Comparison of ENCODE assay signal across 1 fruit fly cellular context in the genomic region with DNA sequence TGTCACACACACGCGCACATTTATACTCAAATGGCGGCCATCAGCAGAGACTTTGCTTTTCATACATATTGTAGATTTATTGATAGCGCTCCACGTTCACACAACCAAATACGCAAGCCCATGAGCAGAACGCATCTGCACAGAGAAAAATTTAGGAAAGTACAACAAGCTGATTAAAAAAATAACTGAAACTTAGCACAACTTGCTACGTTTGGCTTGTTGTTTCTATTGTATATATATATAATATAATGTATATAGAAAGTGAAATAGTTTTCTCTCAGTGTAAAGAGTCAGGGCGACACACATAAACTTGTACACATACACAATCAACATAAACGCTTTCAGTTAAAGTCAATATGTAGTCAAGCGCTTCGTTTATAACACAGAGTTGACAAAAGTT.
TF ChIP-seq lines count a peak whose summit lies in the region.

No protein-coding gene starts in this region.

TF ChIP-seq in whole organism, embryonic, 481 proteins besides CTCF, POLR2A, EP300 and RAD21 (continued from another document):
- peak; percentile 34 for TF ChIP-seq ind (GFP tag; optimal IDR thresholded peaks at IDR 0.05; lab: Kevin White, UChicago)
- TF ChIP-seq danr (GFP tag; IDR thresholded peaks at IDR 0.05; lab: Robert Waterston, UW): no peak
- peak; percentile 51 for TF ChIP-seq Oli (tag; optimal IDR thresholded peaks at IDR 0.05; lab: Kevin White, UChicago)
- TF ChIP-seq maf-S (GFP tag; optimal IDR thresholded peaks at IDR 0.05; lab: Kevin White, UChicago): no peak
- no peak for TF ChIP-seq oc (tag; optimal IDR thresholded peaks at IDR 0.05; lab: Kevin White, UChicago)
- TF ChIP-seq CG11504 (tag; optimal IDR thresholded peaks at IDR 0.05; lab: Kevin White, UChicago): peak; percentile 67
- TF ChIP-seq gsb-n (tag; optimal IDR thresholded peaks at IDR 0.05; lab: Kevin White, UChicago): peak; percentile 6
- TF ChIP-seq tap (tag; optimal IDR thresholded peaks at IDR 0.05; lab: Kevin White, UChicago): peak; percentile 27
- TF ChIP-seq cwo (GFP tag; optimal IDR thresholded peaks at IDR 0.05; lab: Kevin White, UChicago): peak; percentile 14
- no peak for TF ChIP-seq esg (GFP tag; conservative IDR thresholded peaks at IDR 0.05; lab: Robert Waterston, UW)
- TF ChIP-seq kay (GFP tag; optimal IDR thresholded peaks at IDR 0.05; lab: Kevin White, UChicago): no peak
- TF ChIP-seq peb (GFP tag; IDR thresholded peaks at IDR 0.05; lab: Robert Waterston, UW): no peak
- peak; percentile 50 for TF ChIP-seq CG13424 (tag; optimal IDR thresholded peaks at IDR 0.05; lab: Kevin White, UChicago)
- TF ChIP-seq ssp (GFP tag; IDR thresholded peaks at IDR 0.05; lab: Robert Waterston, UW): 0 out of 2 replicates have a peak, but pooled peaks have one; percentile 11
- peak; percentile 28 for TF ChIP-seq CG3281 (GFP tag; optimal IDR thresholded peaks at IDR 0.05; lab: Kevin White, UChicago)
- peak; percentile 16 for TF ChIP-seq sug (tag; optimal IDR thresholded peaks at IDR 0.05; lab: Kevin White, UChicago)
- TF ChIP-seq CG32532 (GFP tag; IDR thresholded peaks at IDR 0.05; lab: Robert Waterston, UW): peak; percentile 41; the same call in 1 of the 2 replicates
- TF ChIP-seq Rfx (GFP tag; IDR thresholded peaks at IDR 0.05; lab: Robert Waterston, UW): peak; percentile 55; the same call in 1 of the 2 replicates
- peak; percentile 47; the same call in 1 of the 2 replicates for TF ChIP-seq Ptx1 (GFP tag; IDR thresholded peaks at IDR 0.05; lab: Robert Waterston, UW)
- peak; percentile 8 for TF ChIP-seq CG1233 (GFP tag; optimal IDR thresholded peaks at IDR 0.05; lab: Kevin White, UChicago)
- TF ChIP-seq CG2678 (tag; optimal IDR thresholded peaks at IDR 0.05; lab: Kevin White, UChicago): peak; percentile 66
- peak; percentile 66 for TF ChIP-seq Abd-B (GFP tag; optimal IDR thresholded peaks at IDR 0.05; lab: Kevin White, UChicago)
- TF ChIP-seq Antp (GFP tag; optimal IDR thresholded peaks at IDR 0.05; lab: Kevin White, UChicago): no peak
- TF ChIP-seq CG9817 (tag; optimal IDR thresholded peaks at IDR 0.05; lab: Kevin White, UChicago): peak; percentile 45
- peak; percentile 30 for TF ChIP-seq caup (GFP tag; optimal IDR thresholded peaks at IDR 0.05; lab: Kevin White, UChicago; ENCODE audit: severe bottlenecking)
- TF ChIP-seq CG15514 (GFP tag; optimal IDR thresholded peaks at IDR 0.05; lab: Kevin White, UChicago): peak; percentile 21
- TF ChIP-seq az2 (GFP tag; optimal IDR thresholded peaks at IDR 0.05; lab: Kevin White, UChicago): peak; percentile 9
- TF ChIP-seq Awh (GFP tag; IDR thresholded peaks at IDR 0.05; lab: Robert Waterston, UW): 0 out of 2 replicates have a peak, but pooled peaks have one; percentile 31
- peak; percentile 16 for TF ChIP-seq CG10147 (GFP tag; optimal IDR thresholded peaks at IDR 0.05; lab: Kevin White, UChicago)
- TF ChIP-seq Hr3 (GFP tag; optimal IDR thresholded peaks at IDR 0.05; lab: Kevin White, UChicago): peak; percentile 10
- no peak for TF ChIP-seq CG15601 (tag; optimal IDR thresholded peaks at IDR 0.05; lab: Kevin White, UChicago)
- no peak for TF ChIP-seq sens (GFP tag; lab: Kevin White, UChicago)
- no peak for TF ChIP-seq yki (optimal IDR thresholded peaks at IDR 0.05; lab: Kevin White, UChicago)
- peak; percentile 47 for TF ChIP-seq Fer1 (GFP tag; optimal IDR thresholded peaks at IDR 0.05; lab: Kevin White, UChicago)
- peak; percentile 71; the same call in 2 of the 3 replicates for TF ChIP-seq ci (GFP tag; IDR thresholded peaks at IDR 0.05; lab: Robert Waterston, UW)
- TF ChIP-seq CG12942 (GFP tag; optimal IDR thresholded peaks at IDR 0.05; lab: Kevin White, UChicago): no peak
- TF ChIP-seq prd (optimal IDR thresholded peaks at IDR 0.05; lab: Kevin White, UChicago): no peak
- peak; percentile 49; the same call in 1 of the 3 replicates for TF ChIP-seq prd (GFP tag; IDR thresholded peaks at IDR 0.05; lab: Robert Waterston, UW)
- TF ChIP-seq pho (GFP tag; optimal IDR thresholded peaks at IDR 0.05; lab: Kevin White, UChicago): no peak
- no peak for TF ChIP-seq Nf-YB (GFP tag; optimal IDR thresholded peaks at IDR 0.05; lab: Kevin White, UChicago)
- TF ChIP-seq Fer2 (tag; optimal IDR thresholded peaks at IDR 0.05; lab: Kevin White, UChicago): peak; percentile 2
- no peak for TF ChIP-seq Rx (GFP tag; IDR thresholded peaks at IDR 0.05; lab: Robert Waterston, UW)
- peak; percentile 49 for TF ChIP-seq fd96Cb (tag; optimal IDR thresholded peaks at IDR 0.05; lab: Kevin White, UChicago)
- TF ChIP-seq Fer3 (tag; optimal IDR thresholded peaks at IDR 0.05; lab: Kevin White, UChicago): peak; percentile 27
- no peak for TF ChIP-seq ken (GFP tag; IDR thresholded peaks at IDR 0.05; lab: Robert Waterston, UW)
- TF ChIP-seq hb (GFP tag; IDR thresholded peaks at IDR 0.05; lab: Robert Waterston, UW; ENCODE audit: partially characterized antibody): no peak
- no peak for TF ChIP-seq CG3065 (GFP tag; optimal IDR thresholded peaks at IDR 0.05; lab: Kevin White, UChicago)
- TF ChIP-seq CG13296 (GFP tag; optimal IDR thresholded peaks at IDR 0.05; lab: Kevin White, UChicago): peak; percentile 56
- no peak for TF ChIP-seq Med (GFP tag; lab: Kevin White, UChicago)
- peak; percentile 0 for TF ChIP-seq CG12769 (tag; optimal IDR thresholded peaks at IDR 0.05; lab: Kevin White, UChicago)
- TF ChIP-seq CG10462 (GFP tag; optimal IDR thresholded peaks at IDR 0.05; lab: Kevin White, UChicago): no peak
- peak in 1 of 2 experiments; percentile 62 for TF ChIP-seq Hr51 (GFP tag; optimal IDR thresholded peaks at IDR 0.05; lab: Kevin White, UChicago)
- TF ChIP-seq klu (GFP tag; IDR thresholded peaks at IDR 0.05; lab: Robert Waterston, UW): no peak
- no peak for TF ChIP-seq Deaf1 (tag; optimal IDR thresholded peaks at IDR 0.05; lab: Kevin White, UChicago)
- peak; percentile 30 for TF ChIP-seq Xbp1 (GFP tag; optimal IDR thresholded peaks at IDR 0.05; lab: Kevin White, UChicago)
- peak; percentile 31 for TF ChIP-seq nmo (GFP tag; optimal IDR thresholded peaks at IDR 0.05; lab: Kevin White, UChicago)
- no peak for TF ChIP-seq CG10959 (GFP tag; IDR thresholded peaks at IDR 0.05; lab: Robert Waterston, UW)
- peak; percentile 12; the same call in 1 of the 2 replicates for TF ChIP-seq Taf1 (GFP tag; IDR thresholded peaks at IDR 0.05; lab: Robert Waterston, UW)
- no peak for TF ChIP-seq abd-A (tag; optimal IDR thresholded peaks at IDR 0.05; lab: Kevin White, UChicago)
- no peak for TF ChIP-seq jigr1 (GFP tag; IDR thresholded peaks at IDR 0.05; lab: Robert Waterston, UW)
- TF ChIP-seq tio (GFP tag; optimal IDR thresholded peaks at IDR 0.05; lab: Kevin White, UChicago): no peak
- 0 out of 2 replicates have a peak, but pooled peaks have one; percentile 45 for TF ChIP-seq CG3847 (GFP tag; IDR thresholded peaks at IDR 0.05; lab: Robert Waterston, UW)
- TF ChIP-seq CG17385 (GFP tag; optimal IDR thresholded peaks at IDR 0.05; lab: Kevin White, UChicago): peak; percentile 34
- TF ChIP-seq CG7556 (GFP tag; optimal IDR thresholded peaks at IDR 0.05; lab: Kevin White, UChicago): peak; percentile 41
- peak; percentile 14 for TF ChIP-seq BtbVII (GFP tag; optimal IDR thresholded peaks at IDR 0.05; lab: Kevin White, UChicago)
- TF ChIP-seq CG18599 (GFP tag; optimal IDR thresholded peaks at IDR 0.05; lab: Kevin White, UChicago): peak; percentile 63
- peak; percentile 63 for TF ChIP-seq dmrt99B (tag; optimal IDR thresholded peaks at IDR 0.05; lab: Kevin White, UChicago)
- TF ChIP-seq Doc2 (GFP tag; IDR thresholded peaks at IDR 0.05; lab: Robert Waterston, UW): no peak
- TF ChIP-seq lmd (GFP tag; IDR thresholded peaks at IDR 0.05; lab: Robert Waterston, UW): 0 out of 2 replicates have a peak, but pooled peaks have one; percentile 21
- peak; percentile 56 for TF ChIP-seq slbo (GFP tag; IDR thresholded peaks at IDR 0.05; lab: Robert Waterston, UW)
- TF ChIP-seq sr (GFP tag; IDR thresholded peaks at IDR 0.05; lab: Robert Waterston, UW): no peak
- no peak for TF ChIP-seq CG7786 (GFP tag; optimal IDR thresholded peaks at IDR 0.05; lab: Kevin White, UChicago)
- peak; percentile 32; the same call in 1 of the 2 replicates for TF ChIP-seq sob (GFP tag; IDR thresholded peaks at IDR 0.05; lab: Robert Waterston, UW)
- TF ChIP-seq ro (GFP tag; IDR thresholded peaks at IDR 0.05; lab: Robert Waterston, UW): no peak
- peak; percentile 55 for TF ChIP-seq Sox102F (GFP tag; optimal IDR thresholded peaks at IDR 0.05; lab: Kevin White, UChicago)
- no peak for TF ChIP-seq HmgD (GFP tag; optimal IDR thresholded peaks at IDR 0.05; lab: Kevin White, UChicago)
- TF ChIP-seq CG12659 (GFP tag; optimal IDR thresholded peaks at IDR 0.05; lab: Kevin White, UChicago): peak; percentile 20
- peak; percentile 58 for TF ChIP-seq CG7839 (tag; optimal IDR thresholded peaks at IDR 0.05; lab: Kevin White, UChicago)
- peak; percentile 43 for TF ChIP-seq CG31441 (GFP tag; IDR thresholded peaks at IDR 0.05; lab: Robert Waterston, UW)
- TF ChIP-seq CG6689 (GFP tag; IDR thresholded peaks at IDR 0.05; lab: Robert Waterston, UW): no peak
- TF ChIP-seq lab (GFP tag; optimal IDR thresholded peaks at IDR 0.05; lab: Kevin White, UChicago): peak; percentile 66
- TF ChIP-seq toy (GFP tag; IDR thresholded peaks at IDR 0.05; lab: Robert Waterston, UW): 0 out of 2 replicates have a peak, but pooled peaks have one; percentile 8
- peak; percentile 11 for TF ChIP-seq ATbp (GFP tag; optimal IDR thresholded peaks at IDR 0.05; lab: Kevin White, UChicago)
- no peak for TF ChIP-seq CG4854 (GFP tag; optimal IDR thresholded peaks at IDR 0.05; lab: Kevin White, UChicago)
- no peak for TF ChIP-seq CG10321 (GFP tag; IDR thresholded peaks at IDR 0.05; lab: Robert Waterston, UW)
- TF ChIP-seq CG9932 (GFP tag; IDR thresholded peaks at IDR 0.05; lab: Robert Waterston, UW): 0 out of 2 replicates have a peak, but pooled peaks have one; percentile 34
- TF ChIP-seq TFAM (GFP tag; optimal IDR thresholded peaks at IDR 0.05; lab: Kevin White, UChicago): no peak
TF ChIP-seq in whole organism, embryonic: peak in this region for 72.
